Fruit fly (Drosophila melanogaster) whole organism, wandering third instar larva: ENCODE measurements around the gene CG10098.

Experiments
- Abd-B ChIP-seq: fragments of >200 bp; optimal IDR thresholded peaks from 2 replicates; lab custom pipeline; 2017; ENCODE audit warnings: missing biosample characterization, missing genetic modification characterization
- CG32264 ChIP-seq: fragments of 200-800 bp; sonication (Bioruptor generic); optimal IDR thresholded peaks from 2 replicates; lab custom pipeline; 2016; ENCODE audit warnings: missing biosample characterization, missing genetic modification characterization
- Dif ChIP-seq: fragments of 200-275, 200-300 bp; sonication (Bioruptor generic); optimal IDR thresholded peaks from 2 replicates; lab custom pipeline; 2018; ENCODE audit warnings: missing biosample characterization, missing genetic modification characterization; ENCODE audit not compliant: partially characterized antibody
- GATAd ChIP-seq: sonication (Bioruptor generic); optimal IDR thresholded peaks from 2 replicates; lab custom pipeline; 2016; ENCODE audit warnings: missing biosample characterization, missing genetic modification characterization
- HLH106 ChIP-seq: fragments of 200-800 bp; optimal IDR thresholded peaks from 3 replicates; lab custom pipeline; 2019; ENCODE audit warnings: missing biosample characterization, mild to moderate bottlenecking, missing genetic modification characterization, moderate library complexity
- Hnf4 ChIP-seq: fragments of 200-800 bp; sonication (Bioruptor generic); optimal IDR thresholded peaks from 2 replicates; lab custom pipeline; 2016; ENCODE audit warnings: missing biosample characterization, mild to moderate bottlenecking, missing genetic modification characterization
- Hr78 ChIP-seq: fragments of >200 bp; optimal IDR thresholded peaks from 2 replicates; lab custom pipeline; 2017; ENCODE audit warnings: missing biosample characterization, missing genetic modification characterization
- Hr83 ChIP-seq: fragments of 200-300 bp; sonication (Bioruptor generic); optimal IDR thresholded peaks from 2 replicates; lab custom pipeline; 2016; ENCODE audit warnings: missing biosample characterization, mild to moderate bottlenecking, missing genetic modification characterization, moderate library complexity; ENCODE audit not compliant: poor library complexity, severe bottlenecking
- Jra ChIP-seq: sonication (Bioruptor generic); optimal IDR thresholded peaks from 2 replicates; lab custom pipeline; 2016; ENCODE audit warnings: missing biosample characterization, missing genetic modification characterization
- Mio ChIP-seq: sonication (Bioruptor generic); optimal IDR thresholded peaks from 2 replicates; lab custom pipeline; 2016; ENCODE audit warnings: missing biosample characterization, missing genetic modification characterization
- Myc ChIP-seq: fragments of >200 bp; optimal IDR thresholded peaks from 2 replicates; lab custom pipeline; 2017
- N ChIP-seq: fragments of >200 bp; optimal IDR thresholded peaks from 2 replicates; lab custom pipeline; 2018; ENCODE audit warnings: missing biosample characterization, missing external identifiers, missing genetic modification characterization
- OdsH ChIP-seq: fragments of 200-800 bp; sonication (Bioruptor generic); optimal IDR thresholded peaks from 2 replicates; lab custom pipeline; 2016; ENCODE audit warnings: missing biosample characterization, mild to moderate bottlenecking, missing genetic modification characterization
- Rel ChIP-seq, 2 experiments: fragments of 200-800 bp; sonication (Bioruptor generic) in 1 of 2; optimal IDR thresholded peaks; 2 replicates in 1 of 2; 3 replicates in 1 of 2; lab custom pipeline; 2016 to 2019; ENCODE audit warnings: mild to moderate bottlenecking in 2 of 2, missing biosample characterization in 2 of 2, missing genetic modification characterization in 2 of 2, moderate library complexity in 1 of 2
- Sp1 ChIP-seq: fragments of 200-800 bp; sonication (Bioruptor generic); optimal IDR thresholded peaks from 3 replicates; lab custom pipeline; 2019; ENCODE audit warnings: missing biosample characterization, mild to moderate bottlenecking, missing genetic modification characterization, moderate library complexity
- Vsx2 ChIP-seq: fragments of 200-300, 225-300 bp; sonication (Bioruptor generic); optimal IDR thresholded peaks from 2 replicates; lab custom pipeline; 2018; ENCODE audit warnings: missing biosample characterization, missing genetic modification characterization; ENCODE audit not compliant: partially characterized antibody
- br ChIP-seq: fragments of 200-800 bp; sonication (Bioruptor generic); optimal IDR thresholded peaks from 2 replicates; lab custom pipeline; 2016; ENCODE audit warnings: missing biosample characterization, missing genetic modification characterization
- brk ChIP-seq: fragments of 200-800 bp; sonication (Bioruptor generic); optimal IDR thresholded peaks from 2 replicates; lab custom pipeline; 2016; ENCODE audit warnings: missing biosample characterization, mild to moderate bottlenecking, missing genetic modification characterization
- dl ChIP-seq, 2 experiments: fragments of 175-275, 200-275 bp in 1 of 2; fragments of 200-275 bp in 1 of 2; sonication (Bioruptor generic); optimal IDR thresholded peaks; lab custom pipeline; 2018; ENCODE audit warnings: mild to moderate bottlenecking in 2 of 2, missing biosample characterization in 2 of 2, missing genetic modification characterization in 2 of 2, moderate library complexity in 2 of 2; ENCODE audit not compliant: partially characterized antibody in 2 of 2, insufficient read depth in 1 of 2
- dmrt93B ChIP-seq: fragments of 200-800 bp; sonication (Bioruptor generic); optimal IDR thresholded peaks from 2 replicates; lab custom pipeline; 2018; ENCODE audit warnings: missing biosample characterization, mild to moderate bottlenecking, missing genetic modification characterization
- dsf ChIP-seq: sonication (Bioruptor generic); optimal IDR thresholded peaks from 2 replicates; lab custom pipeline; 2016; ENCODE audit warnings: missing biosample characterization, missing genetic modification characterization, borderline replicate concordance
- ey ChIP-seq: fragments of 200-800 bp; sonication (Bioruptor generic); optimal IDR thresholded peaks from 2 replicates; lab custom pipeline; 2016; ENCODE audit warnings: missing biosample characterization, missing genetic modification characterization
- foxo ChIP-seq, 2 experiments: fragments of 200-800 bp; sonication (Bioruptor generic); optimal IDR thresholded peaks; 2 replicates in 1 of 2; 3 replicates in 1 of 2; lab custom pipeline; 2016 to 2017; ENCODE audit warnings: missing biosample characterization in 2 of 2, missing genetic modification characterization in 2 of 2
- fru ChIP-seq: fragments of 200-800 bp; sonication (Bioruptor generic); optimal IDR thresholded peaks from 3 replicates; lab custom pipeline; 2016; ENCODE audit warnings: missing biosample characterization, mild to moderate bottlenecking, missing genetic modification characterization
- h ChIP-seq: fragments of 200-800 bp; sonication (Bioruptor generic); optimal IDR thresholded peaks from 3 replicates; lab custom pipeline; 2016; ENCODE audit warnings: missing biosample characterization, mild to moderate bottlenecking, missing genetic modification characterization
- jim ChIP-seq: fragments of 175-275, 200-325 bp; sonication (Bioruptor generic); optimal IDR thresholded peaks from 2 replicates; lab custom pipeline; 2016; ENCODE audit warnings: missing biosample characterization, mild to moderate bottlenecking, missing genetic modification characterization
- lola ChIP-seq: fragments of >200 bp; optimal IDR thresholded peaks from 2 replicates; lab custom pipeline; 2017; ENCODE audit warnings: missing biosample characterization, missing genetic modification characterization
- pan ChIP-seq: fragments of >200 bp; optimal IDR thresholded peaks from 2 replicates; lab custom pipeline; 2017
- psq ChIP-seq: fragments of 200-800 bp; sonication (Bioruptor generic); optimal IDR thresholded peaks from 3 replicates; lab custom pipeline; 2017; ENCODE audit warnings: missing biosample characterization, mild to moderate bottlenecking, missing genetic modification characterization, moderate library complexity
- rgr ChIP-seq: fragments of 200-800 bp; sonication (Bioruptor generic); optimal IDR thresholded peaks from 3 replicates; lab custom pipeline; 2016; ENCODE audit warnings: missing biosample characterization, mild to moderate bottlenecking, missing genetic modification characterization
- sage ChIP-seq: fragments of 200-800 bp; sonication (Bioruptor generic); optimal IDR thresholded peaks from 2 replicates; lab custom pipeline; 2016; ENCODE audit warnings: missing biosample characterization, mild to moderate bottlenecking, missing genetic modification characterization
- tai ChIP-seq: sonication (Bioruptor generic); optimal IDR thresholded peaks from 2 replicates; lab custom pipeline; 2016; ENCODE audit warnings: missing biosample characterization, missing genetic modification characterization
- usp ChIP-seq: fragments of >200 bp; optimal IDR thresholded peaks from 2 replicates; lab custom pipeline; 2017; ENCODE audit warnings: missing biosample characterization, missing genetic modification characterization
- woc ChIP-seq: sonication (Bioruptor generic); optimal IDR thresholded peaks from 2 replicates; lab custom pipeline; 2016; ENCODE audit warnings: missing biosample characterization, mild to moderate bottlenecking, missing genetic modification characterization

Gene CG10098

DNA sequence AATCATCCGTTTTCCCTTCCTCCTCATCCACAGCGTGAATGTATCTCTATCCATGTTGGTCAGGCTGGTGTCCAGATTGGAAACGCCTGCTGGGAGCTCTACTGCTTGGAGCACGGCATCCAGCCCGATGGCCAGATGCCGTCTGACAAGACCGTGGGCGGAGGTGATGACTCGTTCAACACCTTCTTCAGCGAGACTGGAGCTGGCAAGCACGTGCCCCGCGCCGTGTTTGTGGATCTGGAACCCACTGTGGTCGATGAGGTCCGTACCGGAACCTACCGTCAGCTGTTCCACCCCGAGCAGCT lies 37.2 kb upstream of the CG10098 start:
- TF ChIP-seq Mio (GFP tag; lab: Kevin White, UChicago): no peak
- no peak for TF ChIP-seq Abd-B (GFP tag; lab: Kevin White, UChicago)
- TF ChIP-seq rgr (GFP tag; lab: Kevin White, UChicago): no peak
- TF ChIP-seq dsf (GFP tag; lab: Kevin White, UChicago): no peak
- no peak for TF ChIP-seq dmrt93B (GFP tag; lab: Kevin White, UChicago)
- no peak for TF ChIP-seq CG32264 (GFP tag; lab: Kevin White, UChicago)
- TF ChIP-seq woc (GFP tag; lab: Kevin White, UChicago): no peak
- TF ChIP-seq ey: no peak
- no peak for TF ChIP-seq Hr78 (GFP tag; lab: Kevin White, UChicago)
- TF ChIP-seq, all 38 proteins: peak for 0

DNA sequence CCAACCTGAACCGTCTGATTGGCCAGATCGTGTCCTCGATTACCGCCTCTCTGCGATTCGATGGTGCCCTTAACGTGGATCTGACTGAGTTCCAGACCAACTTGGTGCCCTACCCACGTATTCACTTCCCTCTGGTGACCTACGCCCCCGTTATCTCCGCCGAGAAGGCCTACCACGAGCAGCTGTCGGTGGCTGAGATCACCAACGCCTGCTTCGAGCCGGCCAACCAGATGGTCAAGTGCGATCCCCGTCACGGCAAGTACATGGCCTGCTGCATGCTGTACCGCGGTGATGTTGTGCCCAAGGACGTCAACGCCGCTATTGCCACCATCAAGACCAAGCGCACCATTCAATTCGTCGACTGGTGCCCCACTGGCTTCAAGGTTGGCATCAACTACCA lies 36.4 kb upstream of the CG10098 start:
- TF ChIP-seq sage (GFP tag; lab: Kevin White, UChicago) (no peak), Hnf4 (GFP tag; lab: Kevin White, UChicago) (no peak)

- TF ChIP-seq dsf (GFP tag; lab: Kevin White, UChicago) (no peak), woc (GFP tag; lab: Kevin White, UChicago) (no peak), Rel (GFP tag; optimal IDR thresholded peaks at IDR 0.05; lab: Kevin White, UChicago) (no peak), Rel (tag; optimal IDR thresholded peaks at IDR 0.05; lab: Kevin White, UChicago) (peak; percentile 33), Jra (peak; percentile 30), Dif (GFP tag; lab: Kevin White, UChicago) (no peak), OdsH (GFP tag; lab: Kevin White, UChicago) (no peak), tai (GFP tag; lab: Kevin White, UChicago) (no peak), lola (GFP tag; lab: Kevin White, UChicago) (no peak), Sp1 (GFP tag; lab: Kevin White, UChicago) (no peak), pan (lab: Kevin White, UChicago) (no peak), h (GFP tag; lab: Kevin White, UChicago) (no peak), ey (no peak), brk (GFP tag; lab: Kevin White, UChicago) (peak; percentile 27), CG32264 (GFP tag; lab: Kevin White, UChicago) (no peak), sage (GFP tag; lab: Kevin White, UChicago) (no peak), Hnf4 (GFP tag; lab: Kevin White, UChicago) (peak; percentile 13), Myc (lab: Kevin White, UChicago) (no peak), psq (no peak), Hr78 (GFP tag; lab: Kevin White, UChicago) (no peak), rgr (GFP tag; lab: Kevin White, UChicago) (no peak), dl (GFP tag; optimal IDR thresholded peaks at IDR 0.05; lab: Kevin White, UChicago; ENCODE audit: insufficient read depth in 1 of 2, partially characterized antibody in 2 of 2) (no peak), usp (GFP tag; lab: Kevin White, UChicago) (no peak)
- TF ChIP-seq, all 38 proteins: peak for 4
Measured at dm6 chr3R:7088837-7089361, 35.4 kb upstream of the CG10098 start.

dm6 chr3R:7089522-7090336 lies 34.6 kb upstream of the CG10098 start:
- TF ChIP-seq Dif (GFP tag; lab: Kevin White, UChicago): no peak
- TF ChIP-seq HLH106 (tag; lab: Kevin White, UChicago): peak; percentile 10
- TF ChIP-seq Rel (GFP tag; optimal IDR thresholded peaks at IDR 0.05; lab: Kevin White, UChicago): no peak
- TF ChIP-seq Rel (tag; optimal IDR thresholded peaks at IDR 0.05; lab: Kevin White, UChicago): peak; percentile 17
- no peak for TF ChIP-seq rgr (GFP tag; lab: Kevin White, UChicago)
- TF ChIP-seq Mio (GFP tag; lab: Kevin White, UChicago): no peak

DNA sequence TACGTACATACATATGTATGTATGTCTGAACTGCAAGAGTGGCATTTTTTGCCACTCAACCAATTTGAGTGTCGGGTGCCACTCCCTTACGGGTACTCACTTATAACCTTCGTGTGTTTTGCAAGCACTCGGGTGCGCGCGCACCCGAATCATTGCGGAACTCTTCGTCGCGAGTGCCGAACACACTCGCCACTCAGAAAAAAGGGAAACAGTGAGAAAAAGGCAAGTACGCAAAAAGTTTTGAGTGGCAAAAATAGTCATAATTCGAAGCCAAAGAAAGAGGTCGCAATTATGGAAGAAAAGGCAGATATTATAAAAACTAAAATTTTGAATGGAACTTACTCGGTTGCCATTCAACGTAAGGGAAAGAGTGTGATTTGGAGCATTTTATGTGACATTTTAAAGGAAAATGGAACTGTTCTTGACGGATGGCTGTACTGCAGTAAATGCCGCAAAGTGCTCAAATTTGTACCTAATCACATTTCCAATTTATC lies 34.0 kb upstream of the CG10098 start:
- TF ChIP-seq pan (lab: Kevin White, UChicago) (peak; percentile 40), dl (GFP tag; optimal IDR thresholded peaks at IDR 0.05; lab: Kevin White, UChicago; ENCODE audit: insufficient read depth in 1 of 2, partially characterized antibody in 2 of 2) (no peak), HLH106 (tag; lab: Kevin White, UChicago) (no peak), tai (GFP tag; lab: Kevin White, UChicago) (no peak), lola (GFP tag; lab: Kevin White, UChicago) (no peak), psq (no peak), usp (GFP tag; lab: Kevin White, UChicago) (no peak), Jra (no peak), brk (GFP tag; lab: Kevin White, UChicago) (peak; percentile 6), Mio (GFP tag; lab: Kevin White, UChicago) (no peak), CG32264 (GFP tag; lab: Kevin White, UChicago) (no peak), Rel (GFP tag; optimal IDR thresholded peaks at IDR 0.05; lab: Kevin White, UChicago) (no peak), Rel (tag; optimal IDR thresholded peaks at IDR 0.05; lab: Kevin White, UChicago) (peak; percentile 57), br (GFP tag; lab: Kevin White, UChicago) (no peak), GATAd (GFP tag; lab: Kevin White, UChicago) (no peak), h (GFP tag; lab: Kevin White, UChicago) (peak; percentile 75), Vsx2 (no peak), Abd-B (GFP tag; lab: Kevin White, UChicago) (no peak), Myc (lab: Kevin White, UChicago) (no peak), fru (GFP tag; lab: Kevin White, UChicago) (peak; percentile 40), N (GFP tag; lab: Kevin White, UChicago) (no peak), foxo (GFP tag; optimal IDR thresholded peaks at IDR 0.05; lab: Kevin White, UChicago) (peak in 1 of 2 experiments; percentile 20), Sp1 (GFP tag; lab: Kevin White, UChicago) (no peak), Hr83 (GFP tag; lab: Kevin White, UChicago) (peak; percentile 53), woc (GFP tag; lab: Kevin White, UChicago) (peak; percentile 29), rgr (GFP tag; lab: Kevin White, UChicago) (peak; percentile 33), jim (GFP tag; lab: Kevin White, UChicago) (no peak)
